Fruit fly (Drosophila melanogaster) whole organism, wandering third instar larva: Measurements from ENCODE around the gene Blos3.

Source experiments
- Abd-B ChIP-seq: fragments of >200 bp; optimal IDR thresholded peaks from 2 replicates; lab custom pipeline; 2017; ENCODE audit warnings: missing biosample characterization, missing genetic modification characterization
- CG32264 ChIP-seq: fragments of 200-800 bp; sonication (Bioruptor generic); optimal IDR thresholded peaks from 2 replicates; lab custom pipeline; 2016; ENCODE audit warnings: missing biosample characterization, missing genetic modification characterization
- CG9705 ChIP-seq: fragments of 200-800 bp; sonication (Bioruptor generic); optimal IDR thresholded peaks from 2 replicates; lab custom pipeline; 2018; ENCODE audit warnings: missing biosample characterization, mild to moderate bottlenecking, missing genetic modification characterization
- CrebA ChIP-seq: fragments of 200-800 bp; sonication (Bioruptor generic); optimal IDR thresholded peaks from 2 replicates; lab custom pipeline; 2016; ENCODE audit warnings: missing biosample characterization, mild to moderate bottlenecking, missing genetic modification characterization, borderline replicate concordance
- Dfd ChIP-seq: fragments of >200 bp; optimal IDR thresholded peaks from 2 replicates; lab custom pipeline; 2017; ENCODE audit warnings: missing biosample characterization, missing genetic modification characterization
- Dif ChIP-seq: fragments of 200-275, 200-300 bp; sonication (Bioruptor generic); optimal IDR thresholded peaks from 2 replicates; lab custom pipeline; 2018; ENCODE audit warnings: missing biosample characterization, missing genetic modification characterization; ENCODE audit not compliant: partially characterized antibody
- GATAd ChIP-seq: sonication (Bioruptor generic); optimal IDR thresholded peaks from 2 replicates; lab custom pipeline; 2016; ENCODE audit warnings: missing biosample characterization, missing genetic modification characterization
- Hnf4 ChIP-seq: fragments of 200-800 bp; sonication (Bioruptor generic); optimal IDR thresholded peaks from 2 replicates; lab custom pipeline; 2016; ENCODE audit warnings: missing biosample characterization, mild to moderate bottlenecking, missing genetic modification characterization
- Hr78 ChIP-seq: fragments of >200 bp; optimal IDR thresholded peaks from 2 replicates; lab custom pipeline; 2017; ENCODE audit warnings: missing biosample characterization, missing genetic modification characterization
- Hr83 ChIP-seq: fragments of 200-300 bp; sonication (Bioruptor generic); optimal IDR thresholded peaks from 2 replicates; lab custom pipeline; 2016; ENCODE audit warnings: missing biosample characterization, mild to moderate bottlenecking, missing genetic modification characterization, moderate library complexity; ENCODE audit not compliant: poor library complexity, severe bottlenecking
- Jra ChIP-seq: sonication (Bioruptor generic); optimal IDR thresholded peaks from 2 replicates; lab custom pipeline; 2016; ENCODE audit warnings: missing biosample characterization, missing genetic modification characterization
- Mio ChIP-seq: sonication (Bioruptor generic); optimal IDR thresholded peaks from 2 replicates; lab custom pipeline; 2016; ENCODE audit warnings: missing biosample characterization, missing genetic modification characterization
- Myc ChIP-seq: fragments of >200 bp; optimal IDR thresholded peaks from 2 replicates; lab custom pipeline; 2017
- N ChIP-seq: fragments of >200 bp; optimal IDR thresholded peaks from 2 replicates; lab custom pipeline; 2018; ENCODE audit warnings: missing biosample characterization, missing external identifiers, missing genetic modification characterization
- OdsH ChIP-seq: fragments of 200-800 bp; sonication (Bioruptor generic); optimal IDR thresholded peaks from 2 replicates; lab custom pipeline; 2016; ENCODE audit warnings: missing biosample characterization, mild to moderate bottlenecking, missing genetic modification characterization
- Rel ChIP-seq, 2 experiments: fragments of 200-800 bp; sonication (Bioruptor generic) in 1 of 2; optimal IDR thresholded peaks; 2 replicates in 1 of 2; 3 replicates in 1 of 2; lab custom pipeline; 2016 to 2019; ENCODE audit warnings: mild to moderate bottlenecking in 2 of 2, missing biosample characterization in 2 of 2, missing genetic modification characterization in 2 of 2, moderate library complexity in 1 of 2
- Sp1 ChIP-seq: fragments of 200-800 bp; sonication (Bioruptor generic); optimal IDR thresholded peaks from 3 replicates; lab custom pipeline; 2019; ENCODE audit warnings: missing biosample characterization, mild to moderate bottlenecking, missing genetic modification characterization, moderate library complexity
- Vsx2 ChIP-seq: fragments of 200-300, 225-300 bp; sonication (Bioruptor generic); optimal IDR thresholded peaks from 2 replicates; lab custom pipeline; 2018; ENCODE audit warnings: missing biosample characterization, missing genetic modification characterization; ENCODE audit not compliant: partially characterized antibody
- brk ChIP-seq: fragments of 200-800 bp; sonication (Bioruptor generic); optimal IDR thresholded peaks from 2 replicates; lab custom pipeline; 2016; ENCODE audit warnings: missing biosample characterization, mild to moderate bottlenecking, missing genetic modification characterization
- dl ChIP-seq, 2 experiments: fragments of 175-275, 200-275 bp in 1 of 2; fragments of 200-275 bp in 1 of 2; sonication (Bioruptor generic); optimal IDR thresholded peaks; lab custom pipeline; 2018; ENCODE audit warnings: mild to moderate bottlenecking in 2 of 2, missing biosample characterization in 2 of 2, missing genetic modification characterization in 2 of 2, moderate library complexity in 2 of 2; ENCODE audit not compliant: partially characterized antibody in 2 of 2, insufficient read depth in 1 of 2
- dmrt93B ChIP-seq: fragments of 200-800 bp; sonication (Bioruptor generic); optimal IDR thresholded peaks from 2 replicates; lab custom pipeline; 2018; ENCODE audit warnings: missing biosample characterization, mild to moderate bottlenecking, missing genetic modification characterization
- dsf ChIP-seq: sonication (Bioruptor generic); optimal IDR thresholded peaks from 2 replicates; lab custom pipeline; 2016; ENCODE audit warnings: missing biosample characterization, missing genetic modification characterization, borderline replicate concordance
- ey ChIP-seq: fragments of 200-800 bp; sonication (Bioruptor generic); optimal IDR thresholded peaks from 2 replicates; lab custom pipeline; 2016; ENCODE audit warnings: missing biosample characterization, missing genetic modification characterization
- foxo ChIP-seq, 2 experiments: fragments of 200-800 bp; sonication (Bioruptor generic); optimal IDR thresholded peaks; 2 replicates in 1 of 2; 3 replicates in 1 of 2; lab custom pipeline; 2016 to 2017; ENCODE audit warnings: missing biosample characterization in 2 of 2, missing genetic modification characterization in 2 of 2
- fru ChIP-seq: fragments of 200-800 bp; sonication (Bioruptor generic); optimal IDR thresholded peaks from 3 replicates; lab custom pipeline; 2016; ENCODE audit warnings: missing biosample characterization, mild to moderate bottlenecking, missing genetic modification characterization
- h ChIP-seq: fragments of 200-800 bp; sonication (Bioruptor generic); optimal IDR thresholded peaks from 3 replicates; lab custom pipeline; 2016; ENCODE audit warnings: missing biosample characterization, mild to moderate bottlenecking, missing genetic modification characterization
- jim ChIP-seq: fragments of 175-275, 200-325 bp; sonication (Bioruptor generic); optimal IDR thresholded peaks from 2 replicates; lab custom pipeline; 2016; ENCODE audit warnings: missing biosample characterization, mild to moderate bottlenecking, missing genetic modification characterization
- lola ChIP-seq: fragments of >200 bp; optimal IDR thresholded peaks from 2 replicates; lab custom pipeline; 2017; ENCODE audit warnings: missing biosample characterization, missing genetic modification characterization
- pan ChIP-seq: fragments of >200 bp; optimal IDR thresholded peaks from 2 replicates; lab custom pipeline; 2017
- psq ChIP-seq: fragments of 200-800 bp; sonication (Bioruptor generic); optimal IDR thresholded peaks from 3 replicates; lab custom pipeline; 2017; ENCODE audit warnings: missing biosample characterization, mild to moderate bottlenecking, missing genetic modification characterization, moderate library complexity
- rgr ChIP-seq: fragments of 200-800 bp; sonication (Bioruptor generic); optimal IDR thresholded peaks from 3 replicates; lab custom pipeline; 2016; ENCODE audit warnings: missing biosample characterization, mild to moderate bottlenecking, missing genetic modification characterization
- sage ChIP-seq: fragments of 200-800 bp; sonication (Bioruptor generic); optimal IDR thresholded peaks from 2 replicates; lab custom pipeline; 2016; ENCODE audit warnings: missing biosample characterization, mild to moderate bottlenecking, missing genetic modification characterization
- sv ChIP-seq: fragments of 200-800 bp; sonication (Bioruptor generic); optimal IDR thresholded peaks from 3 replicates; lab custom pipeline; 2016; ENCODE audit warnings: missing biosample characterization, missing genetic modification characterization
- tai ChIP-seq: sonication (Bioruptor generic); optimal IDR thresholded peaks from 2 replicates; lab custom pipeline; 2016; ENCODE audit warnings: missing biosample characterization, missing genetic modification characterization
- usp ChIP-seq: fragments of >200 bp; optimal IDR thresholded peaks from 2 replicates; lab custom pipeline; 2017; ENCODE audit warnings: missing biosample characterization, missing genetic modification characterization
- woc ChIP-seq: sonication (Bioruptor generic); optimal IDR thresholded peaks from 2 replicates; lab custom pipeline; 2016; ENCODE audit warnings: missing biosample characterization, mild to moderate bottlenecking, missing genetic modification characterization

Gene Blos3

DNA sequence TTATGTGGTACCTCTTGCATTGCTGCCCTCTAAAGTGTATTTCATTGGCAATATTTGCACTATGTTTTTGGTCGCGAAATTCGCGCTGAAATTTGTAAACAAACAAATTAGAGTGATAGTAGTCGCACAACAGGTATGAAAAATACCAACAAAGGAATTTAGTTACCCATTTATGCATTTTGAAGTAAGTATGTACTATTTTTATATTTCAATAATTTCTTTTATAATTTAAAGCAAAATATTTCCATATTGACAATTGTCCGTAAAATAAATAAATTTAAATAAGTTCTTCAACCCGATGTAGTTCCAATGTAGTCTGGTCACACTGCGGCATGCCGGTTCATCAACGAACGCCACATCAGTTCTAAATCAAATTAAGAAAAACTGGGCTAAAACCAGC lies 2.4 kb downstream of the Blos3 start, which contains the start of the genes Rad9 and Uggt:
Rad9 (minus strand) TSS at position 114 of the 400 bp plus-strand sequence.
Uggt (plus strand) TSS at position 308 of the 400 bp plus-strand sequence.
- TF ChIP-seq psq (GFP tag; lab: Kevin White, UChicago) (peak; percentile 20), sv (GFP tag; lab: Kevin White, UChicago) (no peak), lola (GFP tag; lab: Kevin White, UChicago) (no peak)

- TF ChIP-seq CG32264: no peak
- no peak for TF ChIP-seq tai (GFP tag; lab: Kevin White, UChicago)
- no peak for TF ChIP-seq pan (lab: Kevin White, UChicago)
- TF ChIP-seq psq (GFP tag; lab: Kevin White, UChicago): no peak
- TF ChIP-seq lola (GFP tag; lab: Kevin White, UChicago): no peak
- TF ChIP-seq, all 38 proteins: peak for 0
These were observed 11.6 kb downstream of the Blos3 start for dm6 chr3L:18881613-18882012.

dm6 chr3L:18889222-18889866 lies 19.3 kb downstream of the Blos3 start:
- TF ChIP-seq Hr83: no peak
- peak; percentile 8 for TF ChIP-seq h (GFP tag; lab: Kevin White, UChicago)
- TF ChIP-seq rgr (GFP tag; lab: Kevin White, UChicago): peak; percentile 20
- TF ChIP-seq foxo (GFP tag; optimal IDR thresholded peaks at IDR 0.05; lab: Kevin White, UChicago): peak in 1 of 2 experiments; percentile 33
- no peak for TF ChIP-seq usp (GFP tag; lab: Kevin White, UChicago)
- no peak for TF ChIP-seq sv (GFP tag; lab: Kevin White, UChicago)
- no peak for TF ChIP-seq Sp1 (GFP tag; lab: Kevin White, UChicago)
- no peak for TF ChIP-seq Myc (lab: Kevin White, UChicago)
- TF ChIP-seq Rel (GFP tag; optimal IDR thresholded peaks at IDR 0.05; lab: Kevin White, UChicago): no peak
- TF ChIP-seq Rel (tag; optimal IDR thresholded peaks at IDR 0.05; lab: Kevin White, UChicago): peak; percentile 35
- TF ChIP-seq dsf: no peak
- TF ChIP-seq fru: peak; percentile 41
- TF ChIP-seq Hnf4 (GFP tag; lab: Kevin White, UChicago): peak; percentile 30
- peak; percentile 0 for TF ChIP-seq Dif
- TF ChIP-seq Hr78 (GFP tag; lab: Kevin White, UChicago): no peak
- TF ChIP-seq CG32264: no peak

DNA sequence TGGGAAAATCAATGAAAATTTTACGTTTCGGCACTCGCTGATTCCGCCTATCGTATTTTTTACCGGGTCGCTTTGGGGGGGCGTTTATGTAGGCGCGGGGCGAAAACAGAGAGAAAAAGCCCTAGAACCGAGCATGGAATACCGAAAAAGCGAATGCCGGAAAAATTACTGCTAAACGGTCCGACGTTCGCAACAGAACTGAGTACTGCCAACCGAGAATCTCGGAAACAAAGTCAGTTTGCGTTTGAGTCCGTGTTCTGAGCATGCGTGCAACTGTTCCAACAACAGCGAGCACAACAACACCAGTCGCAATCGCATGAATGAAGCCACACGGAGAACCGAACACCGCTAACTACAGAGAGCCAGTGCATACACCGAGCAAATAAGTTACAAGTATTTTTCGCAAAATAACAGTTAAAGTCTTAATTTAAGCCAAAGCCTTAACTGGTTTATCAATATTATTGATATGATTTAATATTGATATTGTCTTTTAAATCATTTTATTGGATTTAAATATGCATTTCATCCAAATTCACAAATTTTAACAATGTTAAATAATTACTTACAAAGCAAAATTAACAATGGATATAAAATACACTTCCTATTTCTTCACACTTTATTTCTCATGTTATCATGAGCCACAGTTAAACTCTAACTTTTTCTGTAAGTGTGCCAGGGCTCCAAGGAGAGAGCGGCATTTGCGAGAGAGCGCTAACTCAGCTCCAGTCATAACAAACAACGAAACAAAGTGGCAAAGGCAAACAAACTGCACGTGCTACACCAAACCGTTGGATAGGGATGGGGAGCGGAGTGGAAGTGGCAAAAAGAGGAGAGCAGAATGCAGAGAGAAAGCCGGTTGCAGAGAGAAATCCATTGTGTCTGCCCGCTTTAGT lies 20.5 kb downstream of the Blos3 start, which contains the start of gene CG3961:
CG3961 (minus strand) TSS at position 201 of the 893 bp plus-strand sequence.
- TF ChIP-seq lola (GFP tag; lab: Kevin White, UChicago) (no peak), OdsH (GFP tag; lab: Kevin White, UChicago) (peak; percentile 99), foxo (GFP tag; optimal IDR thresholded peaks at IDR 0.05; lab: Kevin White, UChicago) (peak in 1 of 2 experiments; percentile 99), Mio (peak; percentile 61), Myc (lab: Kevin White, UChicago) (no peak), Dfd (peak; percentile 97), Jra (peak; percentile 84), CrebA (peak; percentile 82), sv (GFP tag; lab: Kevin White, UChicago) (peak; percentile 94), psq (GFP tag; lab: Kevin White, UChicago) (peak; percentile 98), Hnf4 (GFP tag; lab: Kevin White, UChicago) (peak; percentile 91), usp (GFP tag; lab: Kevin White, UChicago) (no peak), dl (GFP tag; optimal IDR thresholded peaks at IDR 0.05; lab: Kevin White, UChicago; ENCODE audit: insufficient read depth in 1 of 2, partially characterized antibody in 2 of 2) (peak; percentile 89 to 90), Rel (GFP tag; optimal IDR thresholded peaks at IDR 0.05; lab: Kevin White, UChicago) (peak; percentile 86), Rel (tag; optimal IDR thresholded peaks at IDR 0.05; lab: Kevin White, UChicago) (peak; percentile 82), h (GFP tag; lab: Kevin White, UChicago) (peak; percentile 97), woc (GFP tag; lab: Kevin White, UChicago) (peak; percentile 90), pan (lab: Kevin White, UChicago) (no peak), Hr78 (GFP tag; lab: Kevin White, UChicago) (no peak), Dif (peak; percentile 93), fru (peak; percentile 97), brk (GFP tag; lab: Kevin White, UChicago) (peak; percentile 96), jim (GFP tag; lab: Kevin White, UChicago) (no peak), ey (GFP tag; lab: Kevin White, UChicago) (peak; percentile 95), dmrt93B (GFP tag; lab: Kevin White, UChicago) (peak; percentile 93), CG32264 (peak; percentile 67), Hr83 (peak; percentile 34), GATAd (no peak), rgr (GFP tag; lab: Kevin White, UChicago) (peak; percentile 98), Vsx2 (GFP tag; lab: Kevin White, UChicago) (no peak), Sp1 (GFP tag; lab: Kevin White, UChicago) (peak; percentile 99), CG9705 (GFP tag; lab: Kevin White, UChicago) (peak; percentile 90), dsf (peak; percentile 88), sage (GFP tag; lab: Kevin White, UChicago) (peak; percentile 89), Abd-B (GFP tag; lab: Kevin White, UChicago) (no peak), N (GFP tag; lab: Kevin White, UChicago) (no peak)
